Worm (Caenorhabditis elegans): ENCODE results near the gene T22F3.7.

DNA sequence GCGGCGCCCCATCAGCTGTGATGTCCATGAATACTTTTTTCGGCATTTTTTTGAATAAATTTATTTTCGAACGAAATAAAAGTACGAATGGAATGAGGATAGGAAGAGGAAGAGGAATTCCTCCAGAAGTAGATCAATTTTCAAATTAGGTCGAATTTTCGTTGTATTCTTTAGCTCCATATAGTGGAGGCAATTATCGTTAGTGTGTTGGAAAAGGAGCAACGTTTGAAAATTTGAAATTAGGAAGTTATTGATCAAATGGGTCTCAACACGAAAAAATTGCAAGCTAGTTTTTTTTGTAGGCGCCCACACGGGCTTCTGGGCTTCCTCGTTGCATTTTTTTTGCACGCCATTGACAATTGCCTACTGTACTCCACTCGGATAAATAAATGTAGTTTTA is 8.4 kb downstream of the T22F3.7 start, which contains the start of gene T22F3.12:
- TF ChIP-seq unc-86 (tag; optimal IDR thresholded peaks at IDR 0.05) (no peak), ama-1 (optimal IDR thresholded peaks at IDR 0.05) (no peak), elt-2 (tag; optimal IDR thresholded peaks at IDR 0.05) (no peak), ttx-3 (tag; optimal IDR thresholded peaks at IDR 0.05) (no peak), hlh-13 (GFP tag; optimal IDR thresholded peaks at IDR 0.05) (no peak), hlh-30 (tag; optimal IDR thresholded peaks at IDR 0.05; ENCODE audit: insufficient read depth) (no peak), nhr-11 (tag; optimal IDR thresholded peaks at IDR 0.05) (no peak), ceh-22 (tag; optimal IDR thresholded peaks at IDR 0.05) (no peak), ets-4 (tag; optimal IDR thresholded peaks at IDR 0.05) (no peak), pqm-1 (tag; optimal IDR thresholded peaks at IDR 0.05) (no peak), ztf-16 (tag; optimal IDR thresholded peaks at IDR 0.05) (no peak)

Measured in whole organism, late embryonic.